Fruit fly (Drosophila melanogaster) whole organism, pupa: Measurements from ENCODE around the gene CG9205.
A peak's percentile ranks its signal among the peaks of the same experiment; 100 is the strongest.

Experiments
- CG14655 ChIP-seq: fragments of 200-800 bp; sonication (Bioruptor generic); optimal IDR thresholded peaks from 3 replicates; lab custom pipeline; 2017; ENCODE audit warnings: mild to moderate bottlenecking, missing biosample characterization, missing genetic modification reagents, missing genetic modification characterization
- CG32121 ChIP-seq: fragments of 200-800 bp; sonication (Bioruptor generic); IDR thresholded peaks from 2 replicates; pipeline ENCODE4 v1.3.6; 2022; ENCODE audit warnings: missing biosample characterization, missing genetic modification characterization
- CG34367 ChIP-seq: fragments of 200-800 bp; sonication (Bioruptor generic); optimal IDR thresholded peaks from 2 replicates; lab custom pipeline; 2018; ENCODE audit warnings: missing biosample characterization, mild to moderate bottlenecking, missing genetic modification characterization
- CG8159 ChIP-seq: fragments of 200-800 bp; sonication (Bioruptor generic); optimal IDR thresholded peaks from 3 replicates; lab custom pipeline; 2018; ENCODE audit warnings: missing biosample characterization, mild to moderate bottlenecking, missing genetic modification characterization, moderate library complexity
- D1 ChIP-seq: fragments of 200-800 bp; sonication (Bioruptor generic); optimal IDR thresholded peaks from 2 replicates; lab custom pipeline; 2018; ENCODE audit warnings: missing biosample characterization, mild to moderate bottlenecking, missing genetic modification characterization, moderate library complexity
- Pif1A ChIP-seq: fragments of 200-800 bp; sonication (Bioruptor generic); optimal IDR thresholded peaks from 3 replicates; lab custom pipeline; 2016; ENCODE audit warnings: missing biosample characterization, missing genetic modification characterization
- Snoo ChIP-seq: fragments of 200-800 bp; sonication (Bioruptor generic); optimal IDR thresholded peaks from 3 replicates; lab custom pipeline; 2017; ENCODE audit warnings: missing biosample characterization, mild to moderate bottlenecking, missing genetic modification characterization, inconsistent platforms
- fd96Ca ChIP-seq: fragments of 200-800 bp; sonication (Bioruptor generic); IDR thresholded peaks from 3 replicates; pipeline ENCODE4 v1.3.6; 2022; ENCODE audit warnings: missing biosample characterization, missing genetic modification characterization

DNA sequence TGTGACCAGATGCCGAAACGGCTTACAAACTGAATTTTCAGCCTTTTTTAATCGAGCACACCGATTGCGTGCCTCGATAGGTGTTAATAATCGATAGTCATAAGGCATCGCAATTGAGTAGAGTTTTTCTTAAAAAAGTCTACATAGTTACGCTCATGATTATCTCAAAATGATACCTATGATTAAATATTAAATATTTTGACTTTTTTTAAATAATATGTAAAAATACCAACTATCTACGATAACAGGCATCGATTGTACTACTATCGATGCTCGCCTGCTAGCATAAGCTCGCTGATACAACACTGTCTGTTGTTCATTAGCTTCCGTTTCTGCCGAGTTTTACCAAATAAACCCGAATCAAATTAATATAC, 377 bp downstream of the CG9205 start:
- no peak for TF ChIP-seq Pif1A (GFP tag; lab: Kevin White, UChicago)
- TF ChIP-seq Snoo (tag; lab: Kevin White, UChicago) = no peak
- no peak for TF ChIP-seq fd96Ca (GFP tag; lab: Robert Waterston, UW)
- peak; percentile 17 for TF ChIP-seq CG8159 (tag; lab: Kevin White, UChicago)
- no peak for TF ChIP-seq D1
- TF ChIP-seq CG32121 = no peak
- TF ChIP-seq CG14655 (GFP tag; lab: Kevin White, UChicago) = no peak
- TF ChIP-seq CG34367 = no peak
